Worm (Caenorhabditis elegans): ENCODE measurements around the gene F11D5.6.

F11D5.6 gene

DNA sequence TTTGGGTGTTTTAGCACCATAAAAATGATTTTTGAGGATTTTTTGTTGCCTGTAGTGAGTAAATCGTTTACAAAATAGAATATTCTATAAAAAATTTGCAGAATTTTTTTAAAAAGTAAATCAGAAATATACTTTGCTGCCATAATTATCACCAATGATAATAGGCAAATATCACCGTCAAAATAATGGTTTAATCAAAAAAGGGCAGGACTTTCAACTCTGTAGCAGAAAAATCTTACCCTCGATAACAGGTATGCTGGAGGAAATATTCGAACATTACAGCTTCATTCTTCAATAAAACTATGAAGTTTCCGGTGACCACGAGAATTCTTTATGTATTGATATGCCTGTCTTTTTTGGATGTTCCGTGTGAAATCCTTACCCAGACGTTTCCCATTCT, 36.9 kb downstream of the F11D5.6 start, which contains the start of gene K09C4.4:
TSS of gene K09C4.4 (plus strand) at position 301 of the 400 bp plus-strand sequence.
- TF ChIP-seq ztf-23 (GFP tag; IDR thresholded peaks at IDR 0.05): no peak
- no peak for TF ChIP-seq med-1 (GFP tag; optimal IDR thresholded peaks at IDR 0.05; ENCODE audit: insufficient read depth)
- no peak for TF ChIP-seq flt-1 (GFP tag; IDR thresholded peaks at IDR 0.05)
- no peak for TF ChIP-seq cog-1 (tag; optimal IDR thresholded peaks at IDR 0.05)
- TF ChIP-seq tab-1 (GFP tag; IDR thresholded peaks at IDR 0.05): no peak
- no peak for TF ChIP-seq ref-1 (GFP tag; conservative IDR thresholded peaks at IDR 0.05)
- no peak for TF ChIP-seq T22C8.4 (GFP tag; IDR thresholded peaks at IDR 0.05)
- no peak for TF ChIP-seq ztf-29 (GFP tag; IDR thresholded peaks at IDR 0.05)
- no peak for TF ChIP-seq klf-2 (GFP tag; conservative IDR thresholded peaks at IDR 0.05)

DNA sequence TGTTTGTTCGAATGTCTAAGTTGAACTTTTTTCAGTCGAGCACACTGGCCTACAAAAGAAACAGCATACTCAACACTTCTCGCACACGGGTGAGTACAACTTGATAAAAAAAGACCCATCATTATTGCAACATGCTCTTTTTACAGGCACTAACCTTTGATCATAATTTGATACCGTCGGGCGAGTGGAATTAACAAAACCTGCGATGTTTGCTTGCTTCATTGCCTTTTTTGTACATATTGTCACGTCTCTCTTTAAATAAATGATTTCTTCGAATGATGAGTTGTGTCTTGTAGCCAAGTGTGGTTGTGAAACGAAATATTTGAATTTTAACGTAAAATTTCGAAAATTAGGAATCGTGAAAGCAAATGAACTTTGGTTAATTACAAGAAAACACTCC, 40.6 kb downstream of the F11D5.6 start:
- no peak for TF ChIP-seq ztf-23 (GFP tag; IDR thresholded peaks at IDR 0.05)
- no peak for TF ChIP-seq med-1 (GFP tag; optimal IDR thresholded peaks at IDR 0.05; ENCODE audit: insufficient read depth)
- TF ChIP-seq klf-2 (GFP tag; conservative IDR thresholded peaks at IDR 0.05): no peak
- TF ChIP-seq flt-1 (GFP tag; IDR thresholded peaks at IDR 0.05): no peak
- no peak for TF ChIP-seq ref-1 (GFP tag; conservative IDR thresholded peaks at IDR 0.05)
- TF ChIP-seq cog-1 (tag; optimal IDR thresholded peaks at IDR 0.05): no peak
- no peak for TF ChIP-seq ztf-29 (GFP tag; IDR thresholded peaks at IDR 0.05)
- no peak for TF ChIP-seq tab-1 (GFP tag; IDR thresholded peaks at IDR 0.05)
- TF ChIP-seq T22C8.4 (GFP tag; IDR thresholded peaks at IDR 0.05): no peak

DNA sequence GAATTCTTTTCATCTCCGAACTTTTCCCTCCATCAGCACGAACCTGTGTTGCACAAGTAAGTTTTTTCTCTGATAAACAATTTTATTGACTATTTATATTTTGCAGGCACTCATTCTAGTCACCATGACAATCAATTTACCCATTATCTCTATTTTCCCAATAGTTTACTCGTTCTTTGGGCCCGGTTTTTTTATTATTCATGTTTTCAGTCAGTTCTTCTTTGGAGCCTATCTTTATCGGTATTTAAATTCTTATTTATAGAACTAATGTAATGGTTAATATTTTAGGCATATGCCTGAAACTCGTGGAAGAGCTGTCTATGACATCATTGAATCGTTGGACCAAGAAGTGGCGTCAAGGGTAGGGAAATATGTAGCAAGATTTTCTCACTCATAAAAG, 41.1 kb downstream of the F11D5.6 start:
- no peak for TF ChIP-seq med-1 (GFP tag; optimal IDR thresholded peaks at IDR 0.05; ENCODE audit: insufficient read depth)
- no peak for TF ChIP-seq T22C8.4 (GFP tag; IDR thresholded peaks at IDR 0.05)
- TF ChIP-seq cog-1 (tag; optimal IDR thresholded peaks at IDR 0.05): no peak
- no peak for TF ChIP-seq tab-1 (GFP tag; IDR thresholded peaks at IDR 0.05)
- TF ChIP-seq ztf-29 (GFP tag; IDR thresholded peaks at IDR 0.05): no peak

DNA sequence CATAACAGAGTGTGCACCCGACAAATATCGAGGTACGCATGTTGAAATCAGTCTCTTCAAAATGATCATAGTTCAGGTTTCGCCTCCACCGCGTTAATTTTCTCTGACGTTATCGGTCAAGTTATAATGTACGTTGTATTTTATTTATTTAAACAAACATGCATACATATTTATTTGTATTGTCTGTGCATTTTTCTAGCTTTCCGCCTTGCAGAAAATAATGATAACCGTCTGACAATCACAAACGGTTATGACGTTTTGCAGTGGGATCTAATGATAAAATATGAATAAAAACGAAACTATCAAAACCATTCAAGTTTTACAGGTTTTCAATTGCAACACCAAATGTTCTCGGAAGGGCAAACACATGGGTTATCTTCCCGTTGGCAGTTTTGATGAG, 42.9 kb downstream of the F11D5.6 start:
- TF ChIP-seq med-1 (GFP tag; optimal IDR thresholded peaks at IDR 0.05; ENCODE audit: insufficient read depth) (no peak), ztf-23 (GFP tag; IDR thresholded peaks at IDR 0.05) (no peak), flt-1 (GFP tag; IDR thresholded peaks at IDR 0.05) (no peak), ztf-29 (GFP tag; IDR thresholded peaks at IDR 0.05) (no peak), ref-1 (GFP tag; conservative IDR thresholded peaks at IDR 0.05) (no peak), tab-1 (GFP tag; IDR thresholded peaks at IDR 0.05) (no peak), klf-2 (GFP tag; conservative IDR thresholded peaks at IDR 0.05) (no peak), cog-1 (tag; optimal IDR thresholded peaks at IDR 0.05) (no peak), T22C8.4 (GFP tag; IDR thresholded peaks at IDR 0.05) (no peak)

DNA sequence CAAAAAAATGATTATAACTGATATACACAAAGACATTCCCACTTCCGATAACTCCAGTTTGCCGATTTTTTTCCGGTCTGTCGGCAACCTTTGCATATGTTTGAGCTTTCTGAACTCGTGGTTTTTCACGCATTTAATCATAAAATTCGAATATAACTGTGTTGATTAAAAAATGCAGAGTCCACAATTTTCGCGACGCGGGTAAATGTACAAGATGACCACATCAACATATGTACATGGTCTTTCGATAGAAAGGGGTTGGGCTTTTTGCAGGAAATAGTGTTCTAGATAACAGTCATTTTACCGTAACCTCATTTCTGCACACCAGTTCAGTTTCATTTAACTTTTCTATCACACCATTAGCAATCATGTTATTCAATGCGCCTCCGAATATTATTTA, 43.8 kb downstream of the F11D5.6 start, which contains the start of gene K09C4.5:
TSS of gene K09C4.5 (plus strand) at position 326 of the 400 bp plus-strand sequence.
- no peak for TF ChIP-seq ztf-23 (GFP tag; IDR thresholded peaks at IDR 0.05)
- TF ChIP-seq ztf-29 (GFP tag; IDR thresholded peaks at IDR 0.05): no peak
- no peak for TF ChIP-seq cog-1 (tag; optimal IDR thresholded peaks at IDR 0.05)
- TF ChIP-seq klf-2 (GFP tag; conservative IDR thresholded peaks at IDR 0.05): no peak
- TF ChIP-seq ref-1 (GFP tag; conservative IDR thresholded peaks at IDR 0.05): no peak
- TF ChIP-seq flt-1 (GFP tag; IDR thresholded peaks at IDR 0.05): no peak
- TF ChIP-seq T22C8.4 (GFP tag; IDR thresholded peaks at IDR 0.05): no peak
- no peak for TF ChIP-seq med-1 (GFP tag; optimal IDR thresholded peaks at IDR 0.05; ENCODE audit: insufficient read depth)
- no peak for TF ChIP-seq tab-1 (GFP tag; IDR thresholded peaks at IDR 0.05)

DNA sequence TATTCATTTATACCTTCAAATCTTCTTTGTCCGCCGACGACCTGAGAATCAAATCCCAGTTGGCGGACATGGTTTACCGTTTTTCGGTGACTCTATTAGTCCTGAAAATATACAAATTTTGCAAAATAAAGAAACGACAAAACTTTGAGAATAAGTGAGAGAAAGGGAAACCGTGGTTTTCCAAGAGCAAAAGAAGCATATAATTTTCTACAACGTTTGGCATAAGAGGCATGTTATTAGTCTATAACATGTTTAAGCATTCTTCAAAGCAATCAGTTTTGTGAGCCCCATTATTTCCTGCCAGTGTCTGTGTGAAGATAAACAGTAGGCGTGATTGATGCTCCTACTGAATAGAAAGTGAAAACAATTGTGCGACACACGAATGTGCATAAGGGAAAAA, 45.9 kb downstream of the F11D5.6 start, which contains the start of gene K09C4.10:
TSS of gene K09C4.10 (minus strand) at position 101 of the 400 bp plus-strand sequence.
- TF ChIP-seq flt-1 (GFP tag; IDR thresholded peaks at IDR 0.05) (no peak), tab-1 (GFP tag; IDR thresholded peaks at IDR 0.05) (no peak), ztf-29 (GFP tag; IDR thresholded peaks at IDR 0.05) (no peak), klf-2 (GFP tag; conservative IDR thresholded peaks at IDR 0.05) (no peak), med-1 (GFP tag; optimal IDR thresholded peaks at IDR 0.05; ENCODE audit: insufficient read depth) (no peak), T22C8.4 (GFP tag; IDR thresholded peaks at IDR 0.05) (no peak), ztf-23 (GFP tag; IDR thresholded peaks at IDR 0.05) (no peak), cog-1 (tag; optimal IDR thresholded peaks at IDR 0.05) (no peak), ref-1 (GFP tag; conservative IDR thresholded peaks at IDR 0.05) (no peak)

All from whole organism, midembryonic.